Fruit fly (Drosophila melanogaster) whole organism, prepupa: Measurements from ENCODE around the gene CG10562.

ENCODE experiments used
- CG11902 ChIP-seq: fragments of 200-800 bp; sonication (Bioruptor generic); optimal IDR thresholded peaks from 3 replicates; lab custom pipeline; 2016; ENCODE audit warnings: missing biosample characterization, missing genetic modification characterization
- CG15336 ChIP-seq: fragments of 200-800 bp; sonication (Bioruptor generic); IDR thresholded peaks from 2 replicates; pipeline ENCODE4 v1.3.6; 2022; ENCODE audit warnings: missing biosample characterization, missing genetic modification characterization
- CG1621 ChIP-seq: fragments of 200-800 bp; sonication (Bioruptor generic); optimal IDR thresholded peaks from 3 replicates; lab custom pipeline; 2018; ENCODE audit warnings: missing biosample characterization, mild to moderate bottlenecking, missing genetic modification characterization
- CG16779 ChIP-seq: fragments of 200-800 bp; sonication (Bioruptor generic); optimal IDR thresholded peaks from 3 replicates; lab custom pipeline; 2017; ENCODE audit warnings: missing biosample characterization, mild to moderate bottlenecking, missing genetic modification characterization
- CG31627 ChIP-seq: fragments of 200-800 bp; sonication (Bioruptor generic); optimal IDR thresholded peaks from 3 replicates; lab custom pipeline; 2016; ENCODE audit warnings: missing biosample characterization, missing genetic modification characterization
- CG6792 ChIP-seq: fragments of 200-800 bp; sonication (Bioruptor generic); optimal IDR thresholded peaks from 3 replicates; lab custom pipeline; 2016; ENCODE audit warnings: missing biosample characterization, missing genetic modification characterization
- CG6808 ChIP-seq: fragments of 200-800 bp; sonication (Bioruptor generic); optimal IDR thresholded peaks from 3 replicates; lab custom pipeline; 2017; ENCODE audit warnings: missing biosample characterization, missing genetic modification characterization, mild to moderate bottlenecking, moderate library complexity, missing genetic modification reagents
- CG6854 ChIP-seq: fragments of 200-800 bp; sonication (Bioruptor generic); optimal IDR thresholded peaks from 2 replicates; lab custom pipeline; 2017; ENCODE audit warnings: missing biosample characterization, mild to moderate bottlenecking, missing genetic modification characterization
- CG8119 ChIP-seq: fragments of 200-800 bp; sonication (Bioruptor generic); IDR thresholded peaks from 3 replicates; pipeline ENCODE4 v1.3.6; 2022; ENCODE audit warnings: missing biosample characterization, missing genetic modification characterization
- CG8319 ChIP-seq: fragments of 200-800 bp; sonication (Bioruptor generic); optimal IDR thresholded peaks from 3 replicates; lab custom pipeline; 2016; ENCODE audit warnings: missing biosample characterization, missing genetic modification characterization
- CG9139 ChIP-seq: fragments of 200-800 bp; sonication (Bioruptor generic); optimal IDR thresholded peaks from 3 replicates; lab custom pipeline; 2017; ENCODE audit warnings: missing biosample characterization, mild to moderate bottlenecking, missing genetic modification characterization
- Eip75B ChIP-seq: fragments of 200-800 bp; sonication (Bioruptor generic); optimal IDR thresholded peaks from 3 replicates; lab custom pipeline; 2016; ENCODE audit warnings: missing biosample characterization, missing genetic modification characterization
- Ets96B ChIP-seq: fragments of 200-800 bp; optimal IDR thresholded peaks from 2 replicates; lab custom pipeline; 2019; ENCODE audit warnings: missing biosample characterization, mild to moderate bottlenecking, missing genetic modification characterization, moderate library complexity
- Hr4 ChIP-seq: fragments of 200-800 bp; sonication (Bioruptor generic); optimal IDR thresholded peaks from 3 replicates; lab custom pipeline; 2016; ENCODE audit warnings: missing biosample characterization, missing genetic modification characterization
- Met ChIP-seq: fragments of 200-800 bp; sonication (Bioruptor generic); optimal IDR thresholded peaks from 3 replicates; lab custom pipeline; 2016; ENCODE audit warnings: missing biosample characterization, missing genetic modification characterization
- OdsH ChIP-seq: fragments of 200-800 bp; sonication (Bioruptor generic); optimal IDR thresholded peaks from 3 replicates; lab custom pipeline; 2016; ENCODE audit warnings: missing biosample characterization, missing genetic modification characterization
- Sox102F ChIP-seq: fragments of 200-800 bp; sonication (Bioruptor generic); optimal IDR thresholded peaks from 2 replicates; lab custom pipeline; 2016; ENCODE audit warnings: missing biosample characterization, mild to moderate bottlenecking, missing genetic modification characterization
- Sox14 ChIP-seq: fragments of 200-800 bp; sonication (Bioruptor generic); optimal IDR thresholded peaks from 3 replicates; lab custom pipeline; 2016; ENCODE audit warnings: missing biosample characterization, missing genetic modification characterization
- Sox15 ChIP-seq: fragments of 200-800 bp; sonication (Bioruptor generic); optimal IDR thresholded peaks from 3 replicates; lab custom pipeline; 2016; ENCODE audit warnings: missing biosample characterization, missing genetic modification characterization
- achi ChIP-seq: fragments of 200-800 bp; sonication (Bioruptor generic); optimal IDR thresholded peaks from 3 replicates; lab custom pipeline; 2016; ENCODE audit warnings: missing biosample characterization, missing genetic modification characterization
- acj6 ChIP-seq: fragments of 200-800 bp; sonication (Bioruptor generic); optimal IDR thresholded peaks from 3 replicates; lab custom pipeline; 2016; ENCODE audit warnings: missing biosample characterization, missing genetic modification characterization
- eg ChIP-seq: fragments of 200-800 bp; sonication (Bioruptor generic); IDR thresholded peaks from 3 replicates; pipeline ENCODE4 v1.3.6; 2022; ENCODE audit warnings: missing biosample characterization, missing genetic modification characterization
- esn ChIP-seq: fragments of 200-800 bp; sonication (Bioruptor generic); optimal IDR thresholded peaks from 2 replicates; lab custom pipeline; 2016; ENCODE audit warnings: missing biosample characterization, mild to moderate bottlenecking, missing genetic modification characterization, moderate library complexity
- fd59A ChIP-seq: fragments of 200-800 bp; sonication (Bioruptor generic); optimal IDR thresholded peaks from 2 replicates; lab custom pipeline; 2017; ENCODE audit warnings: missing biosample characterization, mild to moderate bottlenecking, missing genetic modification characterization, missing genetic modification reagents
- fd85E ChIP-seq: fragments of 200-800 bp; sonication (Bioruptor generic); optimal IDR thresholded peaks from 3 replicates; lab custom pipeline; 2016; ENCODE audit warnings: missing biosample characterization, missing genetic modification characterization
- net ChIP-seq: fragments of 200-800 bp; sonication (Bioruptor generic); optimal IDR thresholded peaks from 3 replicates; lab custom pipeline; 2016; ENCODE audit warnings: missing biosample characterization, missing genetic modification characterization
- pdm3 ChIP-seq: fragments of 200-800 bp; sonication (Bioruptor generic); optimal IDR thresholded peaks from 3 replicates; lab custom pipeline; 2016; ENCODE audit warnings: missing biosample characterization, missing genetic modification characterization
- salr ChIP-seq, 2 experiments: fragments of 200-800 bp; sonication (Bioruptor generic); optimal IDR thresholded peaks; 3 replicates each; lab custom pipeline; 2016 to 2018; ENCODE audit warnings: missing biosample characterization in 2 of 2, missing genetic modification characterization in 2 of 2, mild to moderate bottlenecking in 1 of 2
- ss ChIP-seq, 2 experiments: fragments of 200-800 bp; sonication (Bioruptor generic); optimal IDR thresholded peaks; 2 replicates in 1 of 2; 3 replicates in 1 of 2; lab custom pipeline; 2017 to 2018; ENCODE audit warnings: mild to moderate bottlenecking in 2 of 2, missing biosample characterization in 2 of 2, missing genetic modification characterization in 2 of 2, moderate library complexity in 1 of 2
- topi ChIP-seq: fragments of 200-800 bp; sonication (Bioruptor generic); optimal IDR thresholded peaks from 3 replicates; lab custom pipeline; 2016; ENCODE audit warnings: missing biosample characterization, missing genetic modification characterization
- vri ChIP-seq: fragments of 200-800 bp; sonication (Bioruptor generic); optimal IDR thresholded peaks from 3 replicates; lab custom pipeline; 2016; ENCODE audit warnings: missing biosample characterization, mild to moderate bottlenecking, missing genetic modification characterization

Gene CG10562

DNA sequence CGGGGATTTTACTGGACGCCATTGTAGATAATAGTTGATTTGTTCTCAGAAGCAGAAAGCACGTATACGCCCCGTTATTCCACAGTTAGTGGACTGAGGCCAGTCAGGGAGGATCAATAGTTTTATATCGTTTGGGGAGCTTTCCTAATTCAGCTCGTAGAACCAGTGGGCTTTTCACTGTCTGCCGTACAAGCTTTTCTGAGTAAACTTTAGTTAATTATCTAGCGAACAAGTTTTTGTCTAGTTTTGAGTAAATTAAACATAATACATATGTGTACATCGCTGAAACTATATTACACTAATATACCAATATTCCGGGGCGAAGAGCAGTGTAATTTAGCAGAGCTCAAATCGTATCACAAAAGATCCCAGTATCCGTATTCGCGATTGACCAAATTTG is at the start of gene CG10562:
Gene CG10562 (minus strand): TSS at position 101 of the 400 bp plus-strand sequence.
- TF ChIP-seq Ets96B (no peak), CG6792 (GFP tag; lab: Kevin White, UChicago) (no peak), CG8319 (GFP tag; lab: Kevin White, UChicago) (no peak), CG6854 (GFP tag; lab: Kevin White, UChicago) (no peak), Sox14 (GFP tag; lab: Kevin White, UChicago) (no peak), Sox102F (no peak), Met (no peak), achi (GFP tag; lab: Kevin White, UChicago) (no peak), OdsH (no peak), pdm3 (GFP tag; lab: Kevin White, UChicago) (no peak), Eip75B (GFP tag; lab: Kevin White, UChicago) (no peak), fd85E (GFP tag; lab: Kevin White, UChicago) (no peak), net (GFP tag; lab: Kevin White, UChicago) (no peak)

DNA sequence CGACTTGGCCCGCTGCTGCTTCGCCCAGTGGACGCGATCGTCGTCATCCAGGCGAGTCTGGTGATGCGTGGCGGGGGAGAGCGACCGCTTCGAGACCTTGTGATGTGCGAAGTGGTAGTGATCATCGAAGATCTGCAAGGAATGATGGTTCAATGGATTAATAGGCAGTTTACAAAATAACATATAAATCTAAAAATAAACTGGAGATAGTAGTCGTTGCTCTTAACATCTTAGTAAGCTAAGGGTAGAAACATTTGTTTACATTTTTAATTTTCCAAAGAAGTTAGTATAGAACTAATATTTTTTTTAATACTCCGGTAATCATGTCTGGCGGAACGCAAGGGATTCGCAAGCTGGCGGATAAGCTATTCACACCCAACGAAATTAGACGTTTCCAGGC is 35.4 kb upstream of the CG10562 start, which contains the start of gene ND-49L:
Gene ND-49L (plus strand): TSS at position 301 of the 400 bp plus-strand sequence.
- TF ChIP-seq topi (GFP tag; lab: Kevin White, UChicago) (no peak), CG9139 (GFP tag; lab: Kevin White, UChicago) (no peak), CG15336 (GFP tag; lab: Robert Waterston, UW) (no peak), acj6 (GFP tag; lab: Kevin White, UChicago) (no peak)

DNA sequence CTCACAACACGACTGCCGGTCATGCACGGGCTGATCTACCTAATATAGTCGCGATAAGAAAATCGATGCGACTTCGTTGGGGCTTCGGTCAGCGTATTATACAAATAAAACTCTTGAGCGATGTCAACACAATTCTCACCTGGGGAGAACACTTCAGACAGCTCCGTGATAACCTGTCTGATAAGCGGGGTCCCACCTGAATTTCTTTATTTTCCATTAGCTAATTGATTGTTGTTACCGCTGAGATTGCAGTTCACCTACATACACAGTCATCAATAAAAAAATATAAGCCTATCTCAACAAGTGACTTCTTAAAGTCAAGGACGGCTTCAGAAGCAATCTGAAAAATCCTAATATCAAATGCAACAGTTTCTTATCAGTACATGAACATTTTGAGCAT is 24.3 kb upstream of the CG10562 start, which contains the start of gene tobi:
Gene tobi (minus strand): TSS at position 23 of the 400 bp plus-strand sequence.
- no peak for TF ChIP-seq CG8319 (GFP tag; lab: Kevin White, UChicago)
- no peak for TF ChIP-seq net (GFP tag; lab: Kevin White, UChicago)
- no peak for TF ChIP-seq CG6808 (GFP tag; lab: Kevin White, UChicago)
- TF ChIP-seq CG31627 (GFP tag; lab: Kevin White, UChicago) = no peak
- no peak for TF ChIP-seq Hr4 (GFP tag; lab: Kevin White, UChicago)
- TF ChIP-seq salr (GFP tag; optimal IDR thresholded peaks at IDR 0.05; lab: Kevin White, UChicago) = no peak
- no peak for TF ChIP-seq topi (GFP tag; lab: Kevin White, UChicago)
- no peak for TF ChIP-seq CG16779 (tag; lab: Kevin White, UChicago)
- TF ChIP-seq CG8119 (GFP tag; lab: Robert Waterston, UW) = no peak

DNA sequence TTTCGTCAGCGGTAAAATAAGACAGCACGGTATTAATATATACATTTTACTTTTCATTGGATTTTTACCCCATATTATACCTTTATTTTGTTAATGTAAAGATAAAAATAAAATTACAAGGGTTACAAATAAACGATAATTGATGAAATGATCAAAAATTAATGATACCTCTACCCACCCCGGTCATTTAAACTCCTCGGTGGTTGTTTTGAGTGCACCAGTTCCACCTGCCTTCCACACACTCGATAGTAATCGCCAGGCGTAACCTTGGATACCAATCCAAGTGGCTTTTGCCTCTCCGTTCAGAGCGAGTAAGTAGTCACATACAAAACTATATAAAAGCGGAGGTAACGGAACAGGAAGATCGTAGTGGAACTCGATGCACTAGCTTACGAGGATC is 17.4 kb upstream of the CG10562 start, which contains the start of gene rha:
Gene rha (plus strand): TSS at position 301 of the 400 bp plus-strand sequence.
- TF ChIP-seq fd59A (GFP tag; lab: Kevin White, UChicago) (no peak), esn (GFP tag; lab: Kevin White, UChicago) (no peak), CG8319 (GFP tag; lab: Kevin White, UChicago) (no peak), Hr4 (GFP tag; lab: Kevin White, UChicago) (no peak), Sox15 (GFP tag; lab: Kevin White, UChicago) (no peak), CG11902 (no peak), vri (GFP tag; lab: Kevin White, UChicago) (no peak), eg (GFP tag; lab: Robert Waterston, UW) (no peak), ss (GFP tag; optimal IDR thresholded peaks at IDR 0.05; lab: Kevin White, UChicago) (no peak), salr (GFP tag; optimal IDR thresholded peaks at IDR 0.05; lab: Kevin White, UChicago) (no peak)

DNA sequence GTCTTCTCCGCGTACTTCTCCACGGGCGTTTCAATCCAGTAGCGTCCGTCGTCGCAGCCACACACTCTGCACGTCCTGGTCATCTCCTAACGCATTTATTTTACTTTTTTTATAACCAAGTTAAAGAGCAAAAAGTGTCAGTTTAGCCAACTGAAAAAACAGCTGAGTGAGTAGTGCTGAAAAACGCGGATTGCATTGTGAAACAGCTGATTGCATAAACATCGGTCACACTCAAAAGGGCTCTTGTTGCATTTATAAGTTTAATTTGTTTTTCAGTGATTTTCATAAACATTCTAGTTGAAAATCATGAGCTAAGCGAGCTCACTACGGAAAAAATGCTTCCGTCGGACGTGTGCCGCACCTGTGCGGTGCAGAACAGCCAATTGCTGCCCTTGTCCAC is 12.5 kb upstream of the CG10562 start, which contains the start of the genes CG10669 and CG11902:
Gene CG10669 (minus strand): TSS at position 179 of the 400 bp plus-strand sequence.
Gene CG11902 (plus strand): TSS at position 193 of the 400 bp plus-strand sequence.
- TF ChIP-seq CG8319 (GFP tag; lab: Kevin White, UChicago) (no peak), vri (GFP tag; lab: Kevin White, UChicago) (no peak), CG1621 (tag; lab: Kevin White, UChicago) (no peak), CG15336 (GFP tag; lab: Robert Waterston, UW) (no peak)
